Worm (Caenorhabditis elegans) whole organism, L1 larva: ENCODE measurements around the gene apb-1.

Experiments used
- C16A3.4 ChIP-seq: fragments of 150-350 bp; optimal IDR thresholded peaks from 2 replicates; lab custom pipeline; 2014; ENCODE audit warnings: missing biosample characterization, missing genetic modification characterization
- C34B4.2 ChIP-seq: sonication (generic microtip); optimal IDR thresholded peaks from 2 replicates; lab custom pipeline; 2017; ENCODE audit warnings: mild to moderate bottlenecking, missing genetic modification characterization, missing compliant biosample characterization
- F16B12.6 ChIP-seq: fragments of 150-350 bp; optimal IDR thresholded peaks from 2 replicates; lab custom pipeline; 2014; ENCODE audit warnings: missing biosample characterization, missing genetic modification characterization
- Y116A8C.19 ChIP-seq: sonication (generic microtip); optimal IDR thresholded peaks from 2 replicates; lab custom pipeline; 2016; ENCODE audit warnings: missing compliant biosample characterization, missing genetic modification characterization, borderline replicate concordance
- aha-1 ChIP-seq: fragments of 150-350 bp; optimal IDR thresholded peaks from 2 replicates; lab custom pipeline; 2014; ENCODE audit warnings: missing biosample characterization, missing genetic modification characterization
- ama-1 ChIP-seq: fragments of 150-350 bp; optimal IDR thresholded peaks from 2 replicates; lab custom pipeline; 2014
- ceh-63 ChIP-seq: fragments of 200-800 bp; sonication (Bioruptor generic); optimal IDR thresholded peaks from 2 replicates; lab custom pipeline; 2018; ENCODE audit warnings: mild to moderate bottlenecking, missing genetic modification characterization, missing compliant biosample characterization
- ceh-82 ChIP-seq, 3 experiments: fragments of 150-350 bp in 1 of 3; sonication (generic microtip) in 2 of 3; optimal IDR thresholded peaks; 2 replicates each; lab custom pipeline; 2014 to 2017; ENCODE audit warnings: missing biosample characterization in 3 of 3, missing genetic modification characterization in 3 of 3
- ceh-90 ChIP-seq: sonication (generic microtip); optimal IDR thresholded peaks from 2 replicates; lab custom pipeline; 2016; ENCODE audit warnings: missing genetic modification characterization, missing compliant biosample characterization
- ces-1 ChIP-seq: fragments of 150-350 bp; optimal IDR thresholded peaks from 2 replicates; lab custom pipeline; 2014; ENCODE audit warnings: missing biosample characterization, missing genetic modification reagents, missing genetic modification characterization
- dsc-1 ChIP-seq: sonication (generic microtip); optimal IDR thresholded peaks from 2 replicates; lab custom pipeline; 2016; ENCODE audit warnings: mild to moderate bottlenecking, missing genetic modification characterization, missing compliant biosample characterization
- efl-1 ChIP-seq, 4 experiments: fragments of 150-350 bp; optimal IDR thresholded peaks in 3 of 4; peaks in 1 of 4; 1 replicate in 1 of 4; 2 replicates in 3 of 4; lab custom pipeline; 2014; ENCODE audit warnings: missing biosample characterization in 2 of 4, missing genetic modification characterization in 2 of 4, missing genetic modification reagents in 2 of 4
- egl-27 ChIP-seq, 2 experiments: fragments of 150-350 bp in 1 of 2; sonication (generic microtip); optimal IDR thresholded peaks; 3 replicates each; lab custom pipeline; 2017 to 2018; ENCODE audit warnings: missing biosample characterization in 2 of 2, missing genetic modification characterization in 2 of 2, missing genetic modification reagents in 2 of 2
- elt-2 ChIP-seq: sonication (generic microtip); optimal IDR thresholded peaks from 2 replicates; lab custom pipeline; 2016; ENCODE audit warnings: missing genetic modification characterization, mild to moderate bottlenecking, inconsistent platforms, missing compliant biosample characterization, missing genetic modification reagents
- fkh-10 ChIP-seq: sonication (generic microtip); optimal IDR thresholded peaks from 2 replicates; lab custom pipeline; 2017; ENCODE audit warnings: missing biosample characterization, missing genetic modification reagents, missing genetic modification characterization
- fos-1 ChIP-seq: fragments of 150-350 bp; optimal IDR thresholded peaks from 2 replicates; lab custom pipeline; 2014; ENCODE audit warnings: missing biosample characterization, missing genetic modification characterization
- hlh-17 ChIP-seq: fragments of 200-800 bp; sonication (Bioruptor generic); optimal IDR thresholded peaks from 2 replicates; lab custom pipeline; 2018; ENCODE audit warnings: missing genetic modification characterization, mild to moderate bottlenecking, missing compliant biosample characterization, moderate library complexity, borderline replicate concordance
- hpl-2 ChIP-seq: fragments of 150-350 bp; optimal IDR thresholded peaks from 2 replicates; lab custom pipeline; 2014; ENCODE audit warnings: missing biosample characterization, missing genetic modification reagents, missing genetic modification characterization
- irx-1 ChIP-seq: sonication (generic microtip); optimal IDR thresholded peaks from 2 replicates; lab custom pipeline; 2016; ENCODE audit warnings: missing genetic modification characterization, missing compliant biosample characterization
- isw-1 ChIP-seq: fragments of 200-800 bp; sonication (Bioruptor generic); IDR thresholded peaks from 2 replicates; pipeline ENCODE4 v1.3.6; 2022; ENCODE audit warnings: missing genetic modification characterization, missing compliant biosample characterization
- jun-1 ChIP-seq: fragments of 150-350 bp; optimal IDR thresholded peaks from 2 replicates; lab custom pipeline; 2014; ENCODE audit warnings: missing biosample characterization, missing genetic modification reagents, missing genetic modification characterization
- lin-13 ChIP-seq: fragments of 150-350 bp; optimal IDR thresholded peaks from 2 replicates; lab custom pipeline; 2014; ENCODE audit warnings: missing biosample characterization, missing genetic modification reagents, missing genetic modification characterization
- lin-15B ChIP-seq: fragments of 150-350 bp; sonication (generic microtip); optimal IDR thresholded peaks from 3 replicates; lab custom pipeline; 2014; ENCODE audit warnings: missing biosample characterization, missing genetic modification characterization
- lin-39 ChIP-seq: fragments of 150-350 bp; optimal IDR thresholded peaks from 2 replicates; lab custom pipeline; 2014; ENCODE audit warnings: missing biosample characterization, missing genetic modification reagents, missing genetic modification characterization
- lsy-2 ChIP-seq, 2 experiments: fragments of 150-350 bp; optimal IDR thresholded peaks; 2 replicates each; lab custom pipeline; 2014; ENCODE audit warnings: missing biosample characterization in 2 of 2, missing genetic modification characterization in 2 of 2
- mab-9 ChIP-seq: fragments of 200-800 bp; sonication (Bioruptor generic); IDR thresholded peaks from 2 replicates; pipeline ENCODE4 v1.3.6; 2022; ENCODE audit warnings: missing genetic modification reagents, missing genetic modification characterization, missing compliant biosample characterization
- mdl-1 ChIP-seq, 2 experiments: fragments of 150-350 bp; optimal IDR thresholded peaks; 2 replicates each; lab custom pipeline; 2014 to 2017; ENCODE audit warnings: missing biosample characterization in 2 of 2, missing genetic modification characterization in 2 of 2, inconsistent platforms in 1 of 2
- nhr-12 ChIP-seq: sonication (generic microtip); optimal IDR thresholded peaks from 2 replicates; lab custom pipeline; 2017; ENCODE audit warnings: missing biosample characterization, missing genetic modification characterization
- nhr-19 ChIP-seq: fragments of 200-800 bp; sonication (Bioruptor generic); conservative IDR thresholded peaks from 2 replicates; pipeline ENCODE4 v1.3.6; 2022; ENCODE audit warnings: missing genetic modification characterization, missing compliant biosample characterization
- nhr-20 ChIP-seq: sonication (generic microtip); optimal IDR thresholded peaks from 2 replicates; lab custom pipeline; 2016; ENCODE audit warnings: mild to moderate bottlenecking, missing genetic modification characterization, missing compliant biosample characterization
- nhr-237 ChIP-seq: fragments of 150-350 bp; optimal IDR thresholded peaks from 2 replicates; lab custom pipeline; 2014; ENCODE audit warnings: missing biosample characterization, missing genetic modification characterization
- nhr-71 ChIP-seq: sonication (generic microtip); optimal IDR thresholded peaks from 2 replicates; lab custom pipeline; 2016; ENCODE audit warnings: mild to moderate bottlenecking, missing genetic modification characterization, moderate library complexity, missing compliant biosample characterization
- nhr-77 ChIP-seq: fragments of 150-350 bp; optimal IDR thresholded peaks from 2 replicates; lab custom pipeline; 2014; ENCODE audit warnings: missing biosample characterization, missing genetic modification characterization
- nhr-84 ChIP-seq: sonication (generic microtip); optimal IDR thresholded peaks from 2 replicates; lab custom pipeline; 2017; ENCODE audit warnings: missing biosample characterization, missing genetic modification characterization
- nhr-85 ChIP-seq: sonication (generic microtip); peaks from one replicate; lab custom pipeline; 2016; ENCODE audit warnings: missing genetic modification characterization, inconsistent platforms, missing compliant biosample characterization
- nhr-90 ChIP-seq: sonication (generic microtip); optimal IDR thresholded peaks from 2 replicates; lab custom pipeline; 2016; ENCODE audit warnings: mild to moderate bottlenecking, missing genetic modification characterization, missing compliant biosample characterization; ENCODE audit not compliant: poor library complexity
- pag-3 ChIP-seq: sonication (generic microtip); optimal IDR thresholded peaks from 2 replicates; lab custom pipeline; 2017; ENCODE audit warnings: missing genetic modification characterization, mild to moderate bottlenecking, missing compliant biosample characterization, antibody characterized with exemption, borderline replicate concordance; ENCODE audit not compliant: insufficient read depth
- pax-3 ChIP-seq: fragments of 200-800 bp; sonication (Bioruptor generic); optimal IDR thresholded peaks from 2 replicates; lab custom pipeline; 2018; ENCODE audit warnings: mild to moderate bottlenecking, missing genetic modification characterization, moderate library complexity, missing compliant biosample characterization
- skn-1 ChIP-seq: fragments of 150-350 bp; optimal IDR thresholded peaks from 2 replicates; lab custom pipeline; 2014; ENCODE audit warnings: missing biosample characterization, missing genetic modification characterization
- snpc-4 ChIP-seq: fragments of 150-350 bp; optimal IDR thresholded peaks from 2 replicates; lab custom pipeline; 2014; ENCODE audit warnings: missing biosample characterization, missing genetic modification characterization
- snu-23 ChIP-seq: sonication (generic microtip); optimal IDR thresholded peaks from 2 replicates; lab custom pipeline; 2016; ENCODE audit warnings: missing genetic modification characterization, missing compliant biosample characterization
- tlp-1 ChIP-seq: fragments of 150-350 bp; optimal IDR thresholded peaks from 2 replicates; lab custom pipeline; 2014; ENCODE audit warnings: missing biosample characterization, missing genetic modification characterization
- unc-130 ChIP-seq: fragments of 150-350 bp; optimal IDR thresholded peaks from 2 replicates; lab custom pipeline; 2017; ENCODE audit warnings: missing biosample characterization, missing genetic modification characterization, inconsistent platforms
- unc-30 ChIP-seq: sonication (generic microtip); optimal IDR thresholded peaks from 2 replicates; lab custom pipeline; 2017; ENCODE audit warnings: missing biosample characterization, missing genetic modification characterization
- unc-86 ChIP-seq: sonication (generic microtip); optimal IDR thresholded peaks from 2 replicates; lab custom pipeline; 2016; ENCODE audit warnings: missing genetic modification characterization, missing compliant biosample characterization
- xbp-1 ChIP-seq: sonication (generic microtip); optimal IDR thresholded peaks from 2 replicates; lab custom pipeline; 2016; ENCODE audit warnings: missing genetic modification characterization, missing compliant biosample characterization
- ztf-4 ChIP-seq: fragments of 150-350 bp; optimal IDR thresholded peaks from 2 replicates; lab custom pipeline; 2014; ENCODE audit warnings: missing biosample characterization, missing genetic modification characterization

Gene apb-1

DNA sequence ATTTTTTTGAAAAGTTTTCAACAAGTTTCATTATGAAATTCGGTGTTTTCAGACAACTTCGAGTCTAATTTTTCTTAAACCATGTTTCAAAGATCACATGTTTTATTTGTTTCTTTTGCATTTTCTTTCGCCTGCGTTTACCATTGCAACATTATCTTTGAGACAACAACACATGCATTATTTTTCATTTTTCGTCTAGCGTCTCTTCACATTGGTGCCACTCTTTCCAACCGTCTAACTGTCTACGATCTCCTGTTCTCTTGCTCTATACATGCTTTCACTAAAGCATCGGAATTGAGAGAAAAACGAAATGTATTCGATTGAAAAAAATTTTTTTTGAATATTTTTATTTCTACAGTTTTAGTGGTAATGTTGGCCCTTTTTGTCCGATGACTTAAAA lies 18.3 kb downstream of the apb-1 start (continued):
- TF ChIP-seq jun-1 (tag; lab: Kevin White, UChicago) (peak; percentile 15), nhr-12 (tag; lab: Kevin White, UChicago) (no peak), fos-1 (tag; lab: Kevin White, UChicago) (peak; percentile 13)

DNA sequence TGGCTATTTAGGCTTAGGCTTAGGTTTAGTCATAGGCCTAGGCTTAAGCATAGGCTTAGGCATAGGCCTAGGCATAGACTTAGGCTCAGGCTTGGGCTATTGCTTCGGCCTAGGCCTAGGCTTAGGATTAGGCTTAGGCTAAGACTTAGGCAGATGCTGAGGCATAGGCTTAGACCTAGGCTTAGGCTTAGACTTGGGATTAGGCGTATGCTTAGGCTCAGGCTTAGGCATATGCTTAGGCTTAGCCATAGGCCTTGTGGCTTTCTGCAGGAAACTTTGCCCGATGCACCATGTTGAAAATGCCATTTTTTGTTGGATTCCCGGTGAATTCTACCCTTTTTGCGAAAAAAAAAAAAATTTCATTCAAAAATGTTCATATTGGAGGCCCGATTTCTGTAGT lies 18.9 kb downstream of the apb-1 start:
- TF ChIP-seq ztf-4 (tag; lab: Kevin White, UChicago) (no peak), lin-39 (tag; lab: Kevin White, UChicago) (no peak), unc-30 (no peak), snpc-4 (tag; lab: Kevin White, UChicago) (no peak), nhr-19 (GFP tag; lab: Robert Waterston, UW) (no peak)

DNA sequence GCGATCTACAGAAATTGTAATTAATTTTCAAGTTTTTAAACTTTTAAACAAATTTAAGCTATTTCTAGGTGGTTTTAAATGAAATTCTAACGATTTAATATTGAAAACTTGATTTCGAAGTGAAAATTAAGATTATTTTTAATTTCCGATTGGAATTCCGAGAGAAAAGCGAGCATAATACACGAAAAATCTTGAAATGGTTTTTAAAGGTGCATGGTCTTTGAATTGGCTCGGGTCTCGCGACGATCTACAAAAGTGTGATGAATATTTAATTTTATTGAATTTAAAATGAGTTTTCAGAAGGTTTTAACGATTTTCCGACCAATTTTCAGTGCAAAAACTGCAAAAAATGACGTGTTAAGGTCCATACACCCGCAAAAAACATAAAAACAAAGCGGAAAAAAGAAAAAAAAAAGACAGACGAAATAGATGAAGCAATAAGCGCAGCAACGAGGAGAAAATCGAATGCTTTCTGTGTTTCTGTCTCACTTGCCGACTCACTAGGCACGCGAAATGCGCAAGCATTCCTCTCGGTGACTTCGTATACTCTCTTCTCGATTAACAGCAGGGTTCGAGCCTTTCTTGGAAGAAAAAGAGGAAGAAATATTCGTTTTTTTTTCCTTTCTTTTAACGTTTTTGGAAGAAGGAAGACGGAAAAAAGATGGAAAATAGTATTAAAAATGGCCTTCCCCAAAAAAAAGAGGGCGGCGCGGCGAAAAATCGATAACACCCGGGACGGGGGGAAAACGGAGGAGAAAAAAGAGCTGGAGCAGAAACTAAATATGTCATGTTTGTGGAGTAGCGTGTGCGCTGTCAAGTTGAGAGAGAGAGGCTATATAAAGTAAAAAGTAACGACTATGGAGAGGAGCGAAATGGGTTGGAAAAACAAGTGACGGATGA lies 20.2 kb downstream of the apb-1 start:
- TF ChIP-seq nhr-85 (tag; lab: Kevin White, UChicago) (peak; percentile 58), elt-2 (tag; lab: Kevin White, UChicago) (no peak), xbp-1 (tag; lab: Kevin White, UChicago) (peak; percentile 26), ceh-82 (tag; optimal IDR thresholded peaks at IDR 0.05; lab: Kevin White, UChicago) (peak in 2 of 3 experiments; percentile 19 to 64), ceh-90 (tag; lab: Kevin White, UChicago) (no peak), mdl-1 (tag; optimal IDR thresholded peaks at IDR 0.05; lab: Kevin White, UChicago) (peak in 1 of 2 experiments; percentile 44), nhr-237 (tag; lab: Kevin White, UChicago) (peak; percentile 24), irx-1 (tag; lab: Kevin White, UChicago) (no peak), Y116A8C.19 (tag; lab: Kevin White, UChicago) (no peak), tlp-1 (no peak), egl-27 (tag; optimal IDR thresholded peaks at IDR 0.05; lab: Kevin White, UChicago) (no peak), efl-1 (optimal IDR thresholded peaks at IDR 0.05; lab: Kevin White, UChicago) (peak; percentile 60 to 68), efl-1 (GFP tag; optimal IDR thresholded peaks at IDR 0.05 in 1 of 2; lab: Kevin White, UChicago) (peak; percentile 32 to 95), aha-1 (tag; lab: Kevin White, UChicago) (no peak), dsc-1 (tag; lab: Kevin White, UChicago) (peak; percentile 35), jun-1 (tag; lab: Kevin White, UChicago) (no peak), fos-1 (tag; lab: Kevin White, UChicago) (no peak), nhr-84 (no peak), F16B12.6 (no peak), nhr-90 (tag; lab: Kevin White, UChicago) (no peak), lin-13 (GFP tag; lab: Kevin White, UChicago) (peak; percentile 21), C16A3.4 (peak; percentile 59), pag-3 (tag; lab: Kevin White, UChicago) (no peak), isw-1 (no peak), lsy-2 (tag; optimal IDR thresholded peaks at IDR 0.05; lab: Kevin White, UChicago) (peak; percentile 37 to 84), hlh-17 (GFP tag; lab: Kevin White, UChicago) (no peak), snu-23 (peak; percentile 64), C34B4.2 (tag; lab: Kevin White, UChicago) (no peak), ceh-63 (GFP tag; lab: Kevin White, UChicago) (no peak), nhr-71 (tag; lab: Kevin White, UChicago) (peak; percentile 67), nhr-20 (peak; percentile 18), nhr-77 (peak; percentile 39), skn-1 (tag; lab: Kevin White, UChicago) (no peak), unc-130 (tag; lab: Kevin White, UChicago) (peak; percentile 1), pax-3 (tag; lab: Kevin White, UChicago) (no peak), unc-86 (tag; lab: Kevin White, UChicago) (peak; percentile 3), hpl-2 (GFP tag; lab: Kevin White, UChicago) (no peak), fkh-10 (GFP tag; lab: Kevin White, UChicago) (peak; percentile 12), mab-9 (GFP tag; lab: Robert Waterston, UW) (no peak), lin-15B (tag; lab: Kevin White, UChicago) (peak; percentile 28), ama-1 (no peak), ces-1 (GFP tag; lab: Kevin White, UChicago) (no peak), unc-30 (no peak)
